Worm (Caenorhabditis elegans): ENCODE data around the gene zmp-6.

- TF ChIP-seq tra-4 (tag; optimal IDR thresholded peaks at IDR 0.05) (no peak), ama-1 (optimal IDR thresholded peaks at IDR 0.05) (no peak), aly-1 (tag; optimal IDR thresholded peaks at IDR 0.05) (no peak)
Measured at ce11 chrIII:7230841-7231240, 16.8 kb downstream of the zmp-6 start, which contains the start of gene R151.10.
